Worm (Caenorhabditis elegans) whole organism, L3 larva: ENCODE data around the gene C06A6.7.

Experiments
- ama-1 ChIP-seq: fragments of 150-350 bp; optimal IDR thresholded peaks from 2 replicates; lab custom pipeline; 2018
- ceh-28 ChIP-seq: fragments of 150-350 bp; optimal IDR thresholded peaks from 2 replicates; lab custom pipeline; 2014; ENCODE audit warnings: missing biosample characterization, missing genetic modification reagents, missing genetic modification characterization
- mdl-1 ChIP-seq: fragments of 150-350 bp; optimal IDR thresholded peaks from 2 replicates; lab custom pipeline; 2014; ENCODE audit warnings: missing biosample characterization, missing genetic modification characterization
- nhr-237 ChIP-seq: fragments of 150-350 bp; optimal IDR thresholded peaks from 2 replicates; lab custom pipeline; 2014; ENCODE audit warnings: missing biosample characterization, missing genetic modification characterization
- skn-1 ChIP-seq: fragments of 150-350 bp; optimal IDR thresholded peaks from 2 replicates; lab custom pipeline; 2014; ENCODE audit warnings: missing biosample characterization, missing genetic modification characterization
- snpc-4 ChIP-seq: fragments of 150-350 bp; optimal IDR thresholded peaks from 2 replicates; lab custom pipeline; 2014; ENCODE audit warnings: missing biosample characterization, missing genetic modification characterization
- unc-62 ChIP-seq: fragments of 150-350 bp; sonication (generic microtip); optimal IDR thresholded peaks from 4 replicates; lab custom pipeline; 2014; ENCODE audit warnings: missing biosample characterization, missing genetic modification reagents, missing genetic modification characterization

DNA sequence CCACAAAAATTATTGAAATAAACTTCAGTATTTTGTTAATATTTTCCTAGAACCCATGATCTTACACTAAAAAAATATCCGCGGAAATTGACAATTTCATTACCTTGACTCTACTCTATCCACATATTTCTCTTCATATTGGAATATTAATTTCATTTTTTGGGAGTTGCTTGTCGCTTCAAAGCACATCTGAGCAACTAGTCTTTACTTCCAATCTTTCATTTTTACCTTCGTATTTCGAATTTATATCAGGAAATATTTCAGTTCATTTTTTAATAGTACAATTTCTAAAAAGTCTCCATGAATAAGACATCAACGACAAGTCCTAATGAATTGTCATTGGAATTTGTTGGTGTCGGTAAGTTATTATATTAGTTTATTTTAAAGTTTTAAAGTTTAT lies 40.7 kb upstream of the C06A6.7 start, which contains the start of gene srt-73:
- TF ChIP-seq mdl-1 (tag; lab: Kevin White, UChicago) (no peak), skn-1 (tag; lab: Kevin White, UChicago) (no peak), snpc-4 (tag; lab: Kevin White, UChicago) (no peak), ama-1 (lab: Kevin White, UChicago) (no peak), ceh-28 (tag; lab: Kevin White, UChicago) (no peak), unc-62 (GFP tag; lab: Kevin White, UChicago) (no peak), nhr-237 (tag; lab: Kevin White, UChicago) (no peak)
